Fruit fly (Drosophila melanogaster): Measurements from ENCODE around the gene MED30.

DNA sequence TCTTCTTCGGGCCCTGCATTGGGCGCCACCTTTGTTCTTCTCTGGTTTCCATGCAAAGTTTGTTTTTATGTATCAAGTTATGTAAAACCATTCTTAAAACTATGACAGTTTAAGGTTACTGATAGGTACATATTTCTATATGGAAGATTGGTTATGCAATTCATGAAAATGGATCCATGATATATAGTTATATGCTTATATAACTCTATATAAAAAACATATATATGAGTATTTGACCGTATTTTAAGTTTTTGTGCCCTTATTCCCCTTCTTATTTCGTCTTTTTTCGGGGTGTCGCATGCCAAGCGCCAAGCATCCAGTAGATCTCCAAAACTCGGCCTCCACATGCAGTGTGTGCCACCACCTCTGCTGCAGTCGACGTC is 37.8 kb downstream of the MED30 start:
- no peak for TF ChIP-seq CrebA (GFP tag; optimal IDR thresholded peaks at IDR 0.05; ENCODE audit: borderline replicate concordance)
- no peak for TF ChIP-seq jim (GFP tag; optimal IDR thresholded peaks at IDR 0.05)
- no peak for TF ChIP-seq Sp1 (GFP tag; optimal IDR thresholded peaks at IDR 0.05)
- TF ChIP-seq h (GFP tag; optimal IDR thresholded peaks at IDR 0.05): no peak
